Fruit fly (Drosophila melanogaster): Measurements from ENCODE around the gene Psa.

- TF ChIP-seq pad (GFP tag; optimal IDR thresholded peaks at IDR 0.05) (no peak), kay (GFP tag; ENCODE audit: borderline replicate concordance) (peak; percentile 45), CG5204 (GFP tag; optimal IDR thresholded peaks at IDR 0.05) (no peak), CG11617 (GFP tag; optimal IDR thresholded peaks at IDR 0.05) (no peak), tj (GFP tag; optimal IDR thresholded peaks at IDR 0.05) (peak; percentile 1)
These were observed 68.4 kb downstream of the Psa start for dm6 chr3L:1571077-1571476.

All from whole organism, adult.